Fruit fly (Drosophila melanogaster) Kc167 (cell line): ENCODE data around the gene CG14650.

Source experiments
- h ChIP-seq: fragments of >200 bp; optimal IDR thresholded peaks from 3 replicates; lab custom pipeline; 2018; ENCODE audit warnings: missing external identifiers
- psq ChIP-seq: fragments of >200 bp; optimal IDR thresholded peaks from 2 replicates; lab custom pipeline; 2017; ENCODE audit warnings: missing external identifiers

- TF ChIP-seq psq (no peak), h (lab: Kevin White, UChicago) (no peak)
Measured at dm6 chr3R:4437817-4438216, 630 bp downstream of the CG14650 start.
